Fruit fly (Drosophila melanogaster) whole organism, embryonic: ENCODE results near the gene Rab9Db.

Experiments used
- Ada2b ChIP-seq: fragments of 200-800 bp; sonication (Bioruptor generic); IDR thresholded peaks from 2 replicates; pipeline ENCODE4 v1.3.6; 2022; ENCODE audit warnings: missing biosample characterization, missing genetic modification characterization
- CG10979 ChIP-seq: fragments of 200-800 bp; sonication (Bioruptor generic); optimal IDR thresholded peaks from 2 replicates; lab custom pipeline; 2018; ENCODE audit warnings: missing biosample characterization, mild to moderate bottlenecking, missing genetic modification characterization, moderate library complexity
- CG12236 ChIP-seq: fragments of 200-800 bp; sonication (Bioruptor generic); optimal IDR thresholded peaks from 2 replicates; lab custom pipeline; 2016; ENCODE audit warnings: missing biosample characterization, missing genetic modification characterization
- CG12744 ChIP-seq: fragments of 200-800 bp; sonication (Bioruptor generic); optimal IDR thresholded peaks from 2 replicates; lab custom pipeline; 2016; ENCODE audit warnings: missing biosample characterization, missing genetic modification characterization
- CG12942 ChIP-seq: fragments of 200-800 bp; sonication (Bioruptor generic); optimal IDR thresholded peaks from 3 replicates; lab custom pipeline; 2016; ENCODE audit warnings: missing biosample characterization, missing genetic modification characterization
- CG1603 ChIP-seq: fragments of 200-800 bp; sonication (Bioruptor generic); optimal IDR thresholded peaks from 2 replicates; lab custom pipeline; 2019; ENCODE audit warnings: missing biosample characterization, mild to moderate bottlenecking, missing genetic modification characterization, moderate library complexity
- CG18262 ChIP-seq: fragments of 200-800 bp; optimal IDR thresholded peaks from 3 replicates; lab custom pipeline; 2019; ENCODE audit warnings: missing biosample characterization, mild to moderate bottlenecking, missing genetic modification characterization, moderate library complexity
- CG18764 ChIP-seq: fragments of 200-800 bp; sonication (Bioruptor generic); optimal IDR thresholded peaks from 3 replicates; lab custom pipeline; 2016; ENCODE audit warnings: missing biosample characterization, missing genetic modification characterization
- CG31365 ChIP-seq: fragments of 200-800 bp; sonication (Bioruptor generic); optimal IDR thresholded peaks from 2 replicates; lab custom pipeline; 2018; ENCODE audit warnings: missing biosample characterization, mild to moderate bottlenecking, missing genetic modification characterization
- CG3281 ChIP-seq: fragments of 200-800 bp; sonication (Bioruptor generic); optimal IDR thresholded peaks from 3 replicates; lab custom pipeline; 2017; ENCODE audit warnings: missing biosample characterization, mild to moderate bottlenecking, missing genetic modification characterization
- CG5245 ChIP-seq: fragments of 200-800 bp; sonication (Bioruptor generic); optimal IDR thresholded peaks from 3 replicates; lab custom pipeline; 2016; ENCODE audit warnings: missing biosample characterization, missing genetic modification characterization
- CG9727 ChIP-seq: fragments of 200-800 bp; sonication (Bioruptor generic); optimal IDR thresholded peaks from 3 replicates; lab custom pipeline; 2017; ENCODE audit warnings: missing biosample characterization, mild to moderate bottlenecking, missing genetic modification characterization
- CG9876 ChIP-seq: fragments of 200-800 bp; sonication (Bioruptor generic); optimal IDR thresholded peaks from 2 replicates; lab custom pipeline; 2016; ENCODE audit warnings: missing biosample characterization, missing genetic modification characterization
- Chrac-16 ChIP-seq: fragments of 200-800 bp; sonication (Bioruptor generic); optimal IDR thresholded peaks from 3 replicates; lab custom pipeline; 2016; ENCODE audit warnings: missing biosample characterization, missing genetic modification characterization
- D19A ChIP-seq: fragments of 200-800 bp; optimal IDR thresholded peaks from 3 replicates; lab custom pipeline; 2019; ENCODE audit warnings: missing biosample characterization, mild to moderate bottlenecking, missing genetic modification characterization, moderate library complexity
- Deaf1 ChIP-seq: fragments of 200-800 bp; optimal IDR thresholded peaks from 3 replicates; lab custom pipeline; 2019; ENCODE audit warnings: missing biosample characterization, mild to moderate bottlenecking, missing genetic modification characterization, moderate library complexity
- Dek ChIP-seq: fragments of 200-800 bp; sonication (Bioruptor generic); optimal IDR thresholded peaks from 3 replicates; lab custom pipeline; 2019; ENCODE audit warnings: missing biosample characterization, mild to moderate bottlenecking, missing genetic modification characterization, moderate library complexity
- Dll ChIP-seq: fragments of 200-800 bp; sonication (Bioruptor generic); IDR thresholded peaks from 4 replicates; pipeline ENCODE4 v1.3.6; 2022; ENCODE audit warnings: missing biosample characterization, missing genetic modification characterization; ENCODE audit not compliant: partially characterized antibody
- Gug ChIP-seq: fragments of 200-800 bp; sonication (Bioruptor generic); IDR thresholded peaks from 4 replicates; pipeline ENCODE4 v1.3.6; 2022; ENCODE audit warnings: missing biosample characterization, missing genetic modification characterization
- Hmr ChIP-seq: fragments of 200-800 bp; sonication (Bioruptor generic); optimal IDR thresholded peaks from 3 replicates; lab custom pipeline; 2017; ENCODE audit warnings: mild to moderate bottlenecking, missing biosample characterization, missing genetic modification reagents, missing genetic modification characterization
- Lim3 ChIP-seq: fragments of 200-800 bp; sonication (Bioruptor generic); IDR thresholded peaks from 2 replicates; pipeline ENCODE4 v1.3.6; 2022; ENCODE audit warnings: missing biosample characterization, missing genetic modification characterization
- Meics ChIP-seq: fragments of 200-800 bp; sonication (Bioruptor generic); optimal IDR thresholded peaks from 2 replicates; lab custom pipeline; 2017; ENCODE audit warnings: missing biosample characterization, mild to moderate bottlenecking, missing genetic modification characterization
- NC2α ChIP-seq: fragments of 200-800 bp; sonication (Bioruptor generic); optimal IDR thresholded peaks from 2 replicates; lab custom pipeline; 2016; ENCODE audit warnings: missing biosample characterization, missing genetic modification characterization
- Nf-YB ChIP-seq: fragments of 200-800 bp; sonication (Bioruptor generic); optimal IDR thresholded peaks from 3 replicates; lab custom pipeline; 2019; ENCODE audit warnings: missing biosample characterization, mild to moderate bottlenecking, missing genetic modification characterization, moderate library complexity
- NfI ChIP-seq: fragments of 200-800 bp; sonication (Bioruptor generic); optimal IDR thresholded peaks from 3 replicates; lab custom pipeline; 2018; ENCODE audit warnings: missing biosample characterization, mild to moderate bottlenecking, missing genetic modification characterization, moderate library complexity
- Oaz ChIP-seq: fragments of 200-800 bp; sonication (Bioruptor generic); IDR thresholded peaks from 2 replicates; pipeline ENCODE4 v1.3.6; 2022; ENCODE audit warnings: missing biosample characterization, missing genetic modification characterization
- Optix ChIP-seq: fragments of 200-800 bp; sonication (Bioruptor generic); IDR thresholded peaks from 3 replicates; pipeline ENCODE4 v1.3.6; 2022; ENCODE audit warnings: missing biosample characterization, missing genetic modification characterization
- Sox100B ChIP-seq: fragments of 200-800 bp; sonication (Bioruptor generic); optimal IDR thresholded peaks from 3 replicates; lab custom pipeline; 2018; ENCODE audit warnings: missing biosample characterization, mild to moderate bottlenecking, missing genetic modification characterization
- cg ChIP-seq: fragments of 200-800 bp; sonication (Bioruptor generic); optimal IDR thresholded peaks from 3 replicates; lab custom pipeline; 2019; ENCODE audit warnings: missing biosample characterization, mild to moderate bottlenecking, missing genetic modification characterization, moderate library complexity
- chm ChIP-seq: fragments of 200-800 bp; sonication (Bioruptor generic); IDR thresholded peaks from 2 replicates; pipeline ENCODE4 v1.3.6; 2022; ENCODE audit warnings: missing biosample characterization, missing genetic modification characterization
- dati ChIP-seq: fragments of 200-800 bp; sonication (Bioruptor generic); IDR thresholded peaks from 2 replicates; pipeline ENCODE4 v1.3.6; 2022; ENCODE audit warnings: missing biosample characterization, missing genetic modification characterization
- en ChIP-seq: fragments of 200-800 bp; sonication (Bioruptor generic); optimal IDR thresholded peaks from 2 replicates; lab custom pipeline; 2016; ENCODE audit warnings: missing biosample characterization, missing genetic modification characterization
- fd96Cb ChIP-seq: fragments of 200-800 bp; sonication (Bioruptor generic); optimal IDR thresholded peaks from 2 replicates; lab custom pipeline; 2018; ENCODE audit warnings: missing biosample characterization, mild to moderate bottlenecking, missing genetic modification characterization, moderate library complexity
- gfzf ChIP-seq: fragments of 200-800 bp; sonication (Bioruptor generic); optimal IDR thresholded peaks from 2 replicates; lab custom pipeline; 2016; ENCODE audit warnings: missing biosample characterization, mild to moderate bottlenecking, missing genetic modification characterization, moderate library complexity
- grn ChIP-seq: fragments of 200-800 bp; sonication (Bioruptor generic); optimal IDR thresholded peaks from 3 replicates; lab custom pipeline; 2017; ENCODE audit warnings: missing biosample characterization, missing genetic modification characterization
- hkb ChIP-seq, 2 experiments: fragments of 200-800 bp in 1 of 2; fragments of >200 bp in 1 of 2; sonication (Bioruptor generic) in 1 of 2; IDR thresholded peaks in 1 of 2; optimal IDR thresholded peaks in 1 of 2; 2 replicates each; pipeline versions ENCODE4 v1.3.6 to Lab custom; 2017 to 2022; ENCODE audit warnings: missing biosample characterization in 1 of 2, missing genetic modification characterization in 1 of 2
- jigr1 ChIP-seq: fragments of 200-800 bp; sonication (Bioruptor generic); IDR thresholded peaks from 3 replicates; pipeline ENCODE4 v1.3.6; 2022; ENCODE audit warnings: missing biosample characterization, missing genetic modification characterization
- lbe ChIP-seq: fragments of 200-800 bp; sonication (Bioruptor generic); optimal IDR thresholded peaks from 2 replicates; lab custom pipeline; 2016; ENCODE audit warnings: missing biosample characterization, mild to moderate bottlenecking, missing genetic modification characterization
- slou ChIP-seq: fragments of 200-800 bp; sonication (Bioruptor generic); optimal IDR thresholded peaks from 3 replicates; lab custom pipeline; 2016; ENCODE audit warnings: missing biosample characterization, missing genetic modification characterization
- sug ChIP-seq: fragments of 200-800 bp; optimal IDR thresholded peaks from 2 replicates; lab custom pipeline; 2019; ENCODE audit warnings: missing biosample characterization, mild to moderate bottlenecking, missing genetic modification characterization, moderate library complexity
- tap ChIP-seq: fragments of 200-800 bp; optimal IDR thresholded peaks from 3 replicates; lab custom pipeline; 2019; ENCODE audit warnings: missing biosample characterization, mild to moderate bottlenecking, missing genetic modification characterization, moderate library complexity
- tin ChIP-seq: fragments of 200-800 bp; sonication (Bioruptor generic); optimal IDR thresholded peaks from 3 replicates; lab custom pipeline; 2016; ENCODE audit warnings: missing biosample characterization, missing genetic modification characterization
- tup ChIP-seq: fragments of 200-800 bp; sonication (Bioruptor generic); optimal IDR thresholded peaks from 2 replicates; lab custom pipeline; 2016; ENCODE audit warnings: missing biosample characterization, mild to moderate bottlenecking, missing genetic modification characterization, moderate library complexity

Rab9Db gene

dm6 chrX:10601479-10601921 is 21.5 kb downstream of the Rab9Db start (continued):
- TF ChIP-seq Dll (no peak), slou (GFP tag; lab: Kevin White, UChicago) (no peak), CG12744 (no peak), dati (GFP tag; lab: Robert Waterston, UW) (no peak), CG31365 (tag; lab: Kevin White, UChicago) (no peak), Dek (tag; lab: Kevin White, UChicago) (no peak), Chrac-16 (GFP tag; lab: Kevin White, UChicago) (peak; percentile 27), tin (GFP tag; lab: Kevin White, UChicago) (peak; percentile 48), CG5245 (no peak), CG1603 (tag; lab: Kevin White, UChicago) (no peak), Meics (GFP tag; lab: Kevin White, UChicago) (peak; percentile 42), CG12236 (GFP tag; lab: Kevin White, UChicago) (no peak), CG18262 (tag; lab: Kevin White, UChicago) (peak; percentile 41), CG18764 (GFP tag; lab: Kevin White, UChicago) (peak; percentile 3), hkb (optimal IDR thresholded peaks at IDR 0.05; lab: Kevin White, UChicago) (no peak), hkb (GFP tag; IDR thresholded peaks at IDR 0.05; lab: Robert Waterston, UW) (no peak), NfI (GFP tag; lab: Kevin White, UChicago) (peak; percentile 39), Ada2b (peak; percentile 7; the same call in 1 of the 2 replicates), chm (GFP tag; lab: Robert Waterston, UW) (no peak), Sox100B (GFP tag; lab: Kevin White, UChicago) (peak; percentile 45), fd96Cb (tag; lab: Kevin White, UChicago) (peak; percentile 44), Deaf1 (peak; percentile 60), en (GFP tag; lab: Kevin White, UChicago) (no peak), CG9876 (GFP tag; lab: Kevin White, UChicago) (no peak), tap (no peak), sug (tag; lab: Kevin White, UChicago) (peak; percentile 57), Optix (GFP tag; lab: Robert Waterston, UW) (no peak), Hmr (GFP tag; lab: Kevin White, UChicago) (peak; percentile 18), lbe (GFP tag; lab: Kevin White, UChicago) (no peak), NC2α (GFP tag; lab: Kevin White, UChicago) (no peak), CG10979 (tag; lab: Kevin White, UChicago) (peak; percentile 21), cg (GFP tag; lab: Kevin White, UChicago) (no peak), tup (GFP tag; lab: Kevin White, UChicago) (no peak), Oaz (GFP tag; lab: Robert Waterston, UW) (no peak), Nf-YB (GFP tag; lab: Kevin White, UChicago) (no peak), gfzf (no peak), CG12942 (GFP tag; lab: Kevin White, UChicago) (no peak), CG3281 (peak; percentile 20), D19A (no peak), grn (GFP tag; lab: Kevin White, UChicago) (no peak), jigr1 (no peak), CG9727 (GFP tag; lab: Kevin White, UChicago) (peak; percentile 47), Lim3 (no peak), Gug (GFP tag; lab: Robert Waterston, UW) (peak; percentile 82)
